Worm (Caenorhabditis elegans) whole organism, L1 larva: Measurements from ENCODE around the gene glb-15.

ENCODE experiments used
- C04F5.9 ChIP-seq: sonication (generic microtip); optimal IDR thresholded peaks from 2 replicates; lab custom pipeline; 2016; ENCODE audit warnings: missing genetic modification characterization, missing compliant biosample characterization
- C34B4.2 ChIP-seq: sonication (generic microtip); optimal IDR thresholded peaks from 2 replicates; lab custom pipeline; 2017; ENCODE audit warnings: mild to moderate bottlenecking, missing genetic modification characterization, missing compliant biosample characterization
- aha-1 ChIP-seq: fragments of 150-350 bp; optimal IDR thresholded peaks from 2 replicates; lab custom pipeline; 2014; ENCODE audit warnings: missing biosample characterization, missing genetic modification characterization
- aly-2 ChIP-seq: fragments of 150-350 bp; optimal IDR thresholded peaks from 2 replicates; lab custom pipeline; 2014; ENCODE audit warnings: missing biosample characterization, missing genetic modification characterization
- blmp-1 ChIP-seq: fragments of 150-350 bp; optimal IDR thresholded peaks from 2 replicates; lab custom pipeline; 2014; ENCODE audit warnings: missing biosample characterization, missing genetic modification characterization
- ceh-63 ChIP-seq: fragments of 200-800 bp; sonication (Bioruptor generic); optimal IDR thresholded peaks from 2 replicates; lab custom pipeline; 2018; ENCODE audit warnings: mild to moderate bottlenecking, missing genetic modification characterization, missing compliant biosample characterization
- ceh-8 ChIP-seq: fragments of 200-800 bp; sonication (Bioruptor generic); optimal IDR thresholded peaks from 2 replicates; lab custom pipeline; 2018; ENCODE audit warnings: mild to moderate bottlenecking, missing genetic modification characterization, moderate library complexity, missing compliant biosample characterization
- ceh-88 ChIP-seq: fragments of 200-800 bp; sonication (Bioruptor generic); IDR thresholded peaks from 2 replicates; pipeline ENCODE4 v1.3.6; 2022; ENCODE audit warnings: missing genetic modification characterization, missing compliant biosample characterization
- ces-1 ChIP-seq: fragments of 150-350 bp; optimal IDR thresholded peaks from 2 replicates; lab custom pipeline; 2014; ENCODE audit warnings: missing biosample characterization, missing genetic modification reagents, missing genetic modification characterization
- efl-1 ChIP-seq, 4 experiments: fragments of 150-350 bp; optimal IDR thresholded peaks in 3 of 4; peaks in 1 of 4; 1 replicate in 1 of 4; 2 replicates in 3 of 4; lab custom pipeline; 2014; ENCODE audit warnings: missing biosample characterization in 2 of 4, missing genetic modification characterization in 2 of 4, missing genetic modification reagents in 2 of 4
- egl-13 ChIP-seq: sonication (generic microtip); optimal IDR thresholded peaks from 2 replicates; lab custom pipeline; 2016; ENCODE audit warnings: missing genotype, missing genetic modification reagents, missing genetic modification characterization, missing compliant biosample characterization
- elt-2 ChIP-seq: sonication (generic microtip); optimal IDR thresholded peaks from 2 replicates; lab custom pipeline; 2016; ENCODE audit warnings: missing genetic modification characterization, mild to moderate bottlenecking, inconsistent platforms, missing compliant biosample characterization, missing genetic modification reagents
- elt-3 ChIP-seq, 6 experiments: fragments of 150-350 bp in 1 of 6; sonication (generic microtip); optimal IDR thresholded peaks; 2 replicates each; lab custom pipeline; 2017 to 2018; ENCODE audit warnings: missing biosample characterization in 6 of 6, missing genetic modification characterization in 6 of 6, inconsistent platforms in 1 of 6
- ets-5 ChIP-seq: fragments of 200-800 bp; sonication (Bioruptor generic); IDR thresholded peaks from 2 replicates; pipeline ENCODE4 v1.3.6; 2022; ENCODE audit warnings: missing genetic modification characterization, missing compliant biosample characterization
- fkh-10 ChIP-seq: sonication (generic microtip); optimal IDR thresholded peaks from 2 replicates; lab custom pipeline; 2017; ENCODE audit warnings: missing biosample characterization, missing genetic modification reagents, missing genetic modification characterization
- fkh-4 ChIP-seq: sonication (generic microtip); optimal IDR thresholded peaks from 2 replicates; lab custom pipeline; 2016; ENCODE audit warnings: missing compliant biosample characterization, missing genetic modification characterization, borderline replicate concordance
- fkh-8 ChIP-seq: sonication (generic microtip); optimal IDR thresholded peaks from 2 replicates; lab custom pipeline; 2016; ENCODE audit warnings: mild to moderate bottlenecking, missing genetic modification characterization, missing compliant biosample characterization
- fos-1 ChIP-seq: fragments of 150-350 bp; optimal IDR thresholded peaks from 2 replicates; lab custom pipeline; 2014; ENCODE audit warnings: missing biosample characterization, missing genetic modification characterization
- irx-1 ChIP-seq: sonication (generic microtip); optimal IDR thresholded peaks from 2 replicates; lab custom pipeline; 2016; ENCODE audit warnings: missing genetic modification characterization, missing compliant biosample characterization
- isw-1 ChIP-seq: fragments of 200-800 bp; sonication (Bioruptor generic); IDR thresholded peaks from 2 replicates; pipeline ENCODE4 v1.3.6; 2022; ENCODE audit warnings: missing genetic modification characterization, missing compliant biosample characterization
- jun-1 ChIP-seq: fragments of 150-350 bp; optimal IDR thresholded peaks from 2 replicates; lab custom pipeline; 2014; ENCODE audit warnings: missing biosample characterization, missing genetic modification reagents, missing genetic modification characterization
- lin-14 ChIP-seq: fragments of 200-800 bp; sonication (Bioruptor generic); optimal IDR thresholded peaks from 2 replicates; lab custom pipeline; 2018; ENCODE audit warnings: mild to moderate bottlenecking, missing genetic modification characterization, moderate library complexity, missing compliant biosample characterization
- lir-3 ChIP-seq: sonication (generic microtip); optimal IDR thresholded peaks from 2 replicates; lab custom pipeline; 2016; ENCODE audit warnings: mild to moderate bottlenecking, missing genetic modification characterization, moderate library complexity, missing compliant biosample characterization; ENCODE audit not compliant: poor library complexity
- lsy-2 ChIP-seq, 2 experiments: fragments of 150-350 bp; optimal IDR thresholded peaks; 2 replicates each; lab custom pipeline; 2014; ENCODE audit warnings: missing biosample characterization in 2 of 2, missing genetic modification characterization in 2 of 2
- mab-9 ChIP-seq: fragments of 200-800 bp; sonication (Bioruptor generic); IDR thresholded peaks from 2 replicates; pipeline ENCODE4 v1.3.6; 2022; ENCODE audit warnings: missing genetic modification reagents, missing genetic modification characterization, missing compliant biosample characterization
- mef-2 ChIP-seq: fragments of 150-350 bp; optimal IDR thresholded peaks from 2 replicates; lab custom pipeline; 2014; ENCODE audit warnings: missing biosample characterization, missing genetic modification characterization
- mep-1 ChIP-seq: fragments of 150-350 bp; optimal IDR thresholded peaks from 2 replicates; lab custom pipeline; 2014; ENCODE audit warnings: missing biosample characterization, missing genetic modification characterization
- nhr-19 ChIP-seq: fragments of 200-800 bp; sonication (Bioruptor generic); conservative IDR thresholded peaks from 2 replicates; pipeline ENCODE4 v1.3.6; 2022; ENCODE audit warnings: missing genetic modification characterization, missing compliant biosample characterization
- nhr-237 ChIP-seq: fragments of 150-350 bp; optimal IDR thresholded peaks from 2 replicates; lab custom pipeline; 2014; ENCODE audit warnings: missing biosample characterization, missing genetic modification characterization
- nhr-71 ChIP-seq: sonication (generic microtip); optimal IDR thresholded peaks from 2 replicates; lab custom pipeline; 2016; ENCODE audit warnings: mild to moderate bottlenecking, missing genetic modification characterization, moderate library complexity, missing compliant biosample characterization
- nhr-77 ChIP-seq: fragments of 150-350 bp; optimal IDR thresholded peaks from 2 replicates; lab custom pipeline; 2014; ENCODE audit warnings: missing biosample characterization, missing genetic modification characterization
- nhr-84 ChIP-seq: sonication (generic microtip); optimal IDR thresholded peaks from 2 replicates; lab custom pipeline; 2017; ENCODE audit warnings: missing biosample characterization, missing genetic modification characterization
- nhr-90 ChIP-seq: sonication (generic microtip); optimal IDR thresholded peaks from 2 replicates; lab custom pipeline; 2016; ENCODE audit warnings: mild to moderate bottlenecking, missing genetic modification characterization, missing compliant biosample characterization; ENCODE audit not compliant: poor library complexity
- pax-3 ChIP-seq: fragments of 200-800 bp; sonication (Bioruptor generic); optimal IDR thresholded peaks from 2 replicates; lab custom pipeline; 2018; ENCODE audit warnings: mild to moderate bottlenecking, missing genetic modification characterization, moderate library complexity, missing compliant biosample characterization
- snpc-4 ChIP-seq: fragments of 150-350 bp; optimal IDR thresholded peaks from 2 replicates; lab custom pipeline; 2014; ENCODE audit warnings: missing biosample characterization, missing genetic modification characterization
- tbx-2 ChIP-seq: sonication (generic microtip); optimal IDR thresholded peaks from 2 replicates; lab custom pipeline; 2016; ENCODE audit warnings: missing genetic modification characterization, missing compliant biosample characterization
- tlp-1 ChIP-seq: fragments of 150-350 bp; optimal IDR thresholded peaks from 2 replicates; lab custom pipeline; 2014; ENCODE audit warnings: missing biosample characterization, missing genetic modification characterization
- unc-130 ChIP-seq: fragments of 150-350 bp; optimal IDR thresholded peaks from 2 replicates; lab custom pipeline; 2017; ENCODE audit warnings: missing biosample characterization, missing genetic modification characterization, inconsistent platforms
- unc-62 ChIP-seq: fragments of 150-350 bp; optimal IDR thresholded peaks from 2 replicates; lab custom pipeline; 2014; ENCODE audit warnings: missing biosample characterization, missing genetic modification reagents, missing genetic modification characterization
- xbp-1 ChIP-seq: sonication (generic microtip); optimal IDR thresholded peaks from 2 replicates; lab custom pipeline; 2016; ENCODE audit warnings: missing genetic modification characterization, missing compliant biosample characterization

The glb-15 gene

ce11 chrV:11618173-11618572 is at the start of gene glb-15:
Gene glb-15, minus strand, starts transcription at chrV:11618273.
- TF ChIP-seq isw-1 (no peak), elt-3 (tag; optimal IDR thresholded peaks at IDR 0.05; lab: Kevin White, UChicago) (no peak), fkh-8 (tag; lab: Kevin White, UChicago) (no peak), tlp-1 (tag; lab: Kevin White, UChicago) (no peak), fkh-10 (no peak), ceh-8 (no peak), ceh-63 (GFP tag; lab: Kevin White, UChicago) (no peak), aha-1 (tag; lab: Kevin White, UChicago) (no peak), fos-1 (tag; lab: Kevin White, UChicago) (no peak), fkh-4 (tag; lab: Kevin White, UChicago) (no peak), nhr-77 (tag; lab: Kevin White, UChicago) (no peak), tbx-2 (tag; lab: Kevin White, UChicago) (no peak), irx-1 (no peak), efl-1 (optimal IDR thresholded peaks at IDR 0.05; lab: Kevin White, UChicago) (no peak), efl-1 (GFP tag; optimal IDR thresholded peaks at IDR 0.05 in 1 of 2; lab: Kevin White, UChicago) (no peak), nhr-237 (tag; lab: Kevin White, UChicago) (no peak), jun-1 (tag; lab: Kevin White, UChicago) (no peak), mab-9 (GFP tag; lab: Robert Waterston, UW) (no peak), mep-1 (no peak), mef-2 (tag; lab: Kevin White, UChicago) (no peak), pax-3 (no peak)

- TF ChIP-seq ets-5 (no peak), blmp-1 (tag; lab: Kevin White, UChicago) (peak; percentile 22)
Measured at ce11 chrV:11667176-11667575, 49.1 kb upstream of the glb-15 start, which contains the start of gene F46F3.3. Gene F46F3.3, plus strand, starts transcription at chrV:11667476.

ce11 chrV:11664875-11665384 is 46.9 kb upstream of the glb-15 start, which contains the start of gene ceh-27:
Gene ceh-27, minus strand, starts transcription at chrV:11665102.
- peak; percentile 36 for TF ChIP-seq lin-14
- TF ChIP-seq fos-1 (tag; lab: Kevin White, UChicago) = no peak
- TF ChIP-seq fkh-4 (tag; lab: Kevin White, UChicago) = no peak
- no peak for TF ChIP-seq elt-2
- no peak for TF ChIP-seq aly-2 (tag; lab: Kevin White, UChicago)
- TF ChIP-seq egl-13 (tag; lab: Kevin White, UChicago) = no peak
- peak; percentile 45 for TF ChIP-seq fkh-10
- no peak for TF ChIP-seq snpc-4 (tag; lab: Kevin White, UChicago)

- TF ChIP-seq aha-1 (tag; lab: Kevin White, UChicago) (no peak), efl-1 (optimal IDR thresholded peaks at IDR 0.05; lab: Kevin White, UChicago) (no peak), efl-1 (GFP tag; optimal IDR thresholded peaks at IDR 0.05 in 1 of 2; lab: Kevin White, UChicago) (peak in 1 of 2 experiments; percentile 21)
Measured at ce11 chrV:11660566-11660965, 42.5 kb upstream of the glb-15 start.

ce11 chrV:11656469-11656868 is 38.4 kb upstream of the glb-15 start:
- TF ChIP-seq nhr-19 (GFP tag; lab: Robert Waterston, UW) = no peak
- TF ChIP-seq aly-2 (tag; lab: Kevin White, UChicago) = no peak
- no peak for TF ChIP-seq nhr-84 (tag; lab: Kevin White, UChicago)
- no peak for TF ChIP-seq lir-3 (tag; lab: Kevin White, UChicago)
- TF ChIP-seq unc-130 (tag; lab: Kevin White, UChicago) = no peak
- no peak for TF ChIP-seq nhr-71 (tag; lab: Kevin White, UChicago)
- TF ChIP-seq nhr-90 (tag; lab: Kevin White, UChicago) = no peak
- no peak for TF ChIP-seq isw-1
- TF ChIP-seq C34B4.2 (tag; lab: Kevin White, UChicago) = no peak
- TF ChIP-seq lsy-2 (tag; optimal IDR thresholded peaks at IDR 0.05; lab: Kevin White, UChicago) = no peak
- no peak for TF ChIP-seq xbp-1 (tag; lab: Kevin White, UChicago)
- TF ChIP-seq unc-62 (GFP tag; lab: Kevin White, UChicago) = no peak
- TF ChIP-seq ceh-88 = no peak
- TF ChIP-seq elt-2 = no peak
- TF ChIP-seq ces-1 (GFP tag; lab: Kevin White, UChicago) = no peak
- TF ChIP-seq C04F5.9 (tag; lab: Kevin White, UChicago) = no peak
- no peak for TF ChIP-seq elt-3 (tag; optimal IDR thresholded peaks at IDR 0.05; lab: Kevin White, UChicago)
- no peak for TF ChIP-seq egl-13 (tag; lab: Kevin White, UChicago)
- TF ChIP-seq ceh-8 = no peak
- TF ChIP-seq, all 84 proteins: peak for 0
